Fruit fly (Drosophila melanogaster) whole organism, prepupa: Measurements from ENCODE around the gene hbt.

Source experiments
- CG10631 ChIP-seq: fragments of 200-800 bp; sonication (Bioruptor generic); optimal IDR thresholded peaks from 2 replicates; lab custom pipeline; 2016; ENCODE audit warnings: missing biosample characterization, missing genetic modification characterization
- CG10669 ChIP-seq: fragments of 200-800 bp; sonication (Bioruptor generic); optimal IDR thresholded peaks from 3 replicates; lab custom pipeline; 2018; ENCODE audit warnings: missing biosample characterization, mild to moderate bottlenecking, missing genetic modification characterization, moderate library complexity
- CG11294 ChIP-seq: fragments of 200-800 bp; sonication (Bioruptor generic); IDR thresholded peaks from 2 replicates; pipeline ENCODE4 v1.3.6; 2022; ENCODE audit warnings: missing biosample characterization, missing genetic modification characterization
- CG11762 ChIP-seq: fragments of 200-800 bp; sonication (Bioruptor generic); optimal IDR thresholded peaks from 3 replicates; lab custom pipeline; 2016; ENCODE audit warnings: missing biosample characterization, missing genetic modification characterization; ENCODE audit not compliant: insufficient read depth
- CG1621 ChIP-seq: fragments of 200-800 bp; sonication (Bioruptor generic); optimal IDR thresholded peaks from 3 replicates; lab custom pipeline; 2018; ENCODE audit warnings: missing biosample characterization, mild to moderate bottlenecking, missing genetic modification characterization
- CG3032 ChIP-seq: fragments of 200-800 bp; optimal IDR thresholded peaks from 2 replicates; lab custom pipeline; 2019; ENCODE audit warnings: missing biosample characterization, mild to moderate bottlenecking, missing genetic modification characterization, moderate library complexity
- CG32006 ChIP-seq: fragments of 200-800 bp; sonication (Bioruptor generic); optimal IDR thresholded peaks from 3 replicates; lab custom pipeline; 2017; ENCODE audit warnings: missing biosample characterization, mild to moderate bottlenecking, missing genetic modification characterization
- CG34406 ChIP-seq: fragments of 200-800 bp; sonication (Bioruptor generic); optimal IDR thresholded peaks from 3 replicates; lab custom pipeline; 2016; ENCODE audit warnings: missing biosample characterization, missing genetic modification characterization
- CG3919 ChIP-seq: fragments of 200-800 bp; sonication (Bioruptor generic); optimal IDR thresholded peaks from 3 replicates; lab custom pipeline; 2016; ENCODE audit warnings: missing biosample characterization, missing genetic modification characterization
- CG6163 ChIP-seq: fragments of 200-800 bp; sonication (Bioruptor generic); IDR thresholded peaks from 3 replicates; pipeline ENCODE4 v1.3.6; 2022; ENCODE audit warnings: missing biosample characterization, missing genetic modification characterization
- CG6276 ChIP-seq: fragments of 200-800 bp; sonication (Bioruptor generic); optimal IDR thresholded peaks from 2 replicates; lab custom pipeline; 2017; ENCODE audit warnings: missing biosample characterization, mild to moderate bottlenecking, missing genetic modification characterization
- CG6792 ChIP-seq: fragments of 200-800 bp; sonication (Bioruptor generic); optimal IDR thresholded peaks from 3 replicates; lab custom pipeline; 2016; ENCODE audit warnings: missing biosample characterization, missing genetic modification characterization
- CG6808 ChIP-seq: fragments of 200-800 bp; sonication (Bioruptor generic); optimal IDR thresholded peaks from 3 replicates; lab custom pipeline; 2017; ENCODE audit warnings: missing biosample characterization, missing genetic modification characterization, mild to moderate bottlenecking, moderate library complexity, missing genetic modification reagents
- CG6854 ChIP-seq: fragments of 200-800 bp; sonication (Bioruptor generic); optimal IDR thresholded peaks from 2 replicates; lab custom pipeline; 2017; ENCODE audit warnings: missing biosample characterization, mild to moderate bottlenecking, missing genetic modification characterization
- CG8119 ChIP-seq: fragments of 200-800 bp; sonication (Bioruptor generic); IDR thresholded peaks from 3 replicates; pipeline ENCODE4 v1.3.6; 2022; ENCODE audit warnings: missing biosample characterization, missing genetic modification characterization
- CG8319 ChIP-seq: fragments of 200-800 bp; sonication (Bioruptor generic); optimal IDR thresholded peaks from 3 replicates; lab custom pipeline; 2016; ENCODE audit warnings: missing biosample characterization, missing genetic modification characterization
- CG9139 ChIP-seq: fragments of 200-800 bp; sonication (Bioruptor generic); optimal IDR thresholded peaks from 3 replicates; lab custom pipeline; 2017; ENCODE audit warnings: missing biosample characterization, mild to moderate bottlenecking, missing genetic modification characterization
- Eip78C ChIP-seq: fragments of 200-800 bp; sonication (Bioruptor generic); peaks from one replicate; lab custom pipeline; 2016; ENCODE audit warnings: missing biosample characterization, missing genetic modification characterization
- Eip93F ChIP-seq: fragments of 200-800 bp; sonication (Bioruptor generic); optimal IDR thresholded peaks from 2 replicates; lab custom pipeline; 2016; ENCODE audit warnings: missing biosample characterization, mild to moderate bottlenecking, missing genetic modification characterization
- Ets21C ChIP-seq: fragments of 200-800 bp; sonication (Bioruptor generic); optimal IDR thresholded peaks from 3 replicates; lab custom pipeline; 2016; ENCODE audit warnings: missing biosample characterization, missing genetic modification characterization
- Ets96B ChIP-seq: fragments of 200-800 bp; optimal IDR thresholded peaks from 2 replicates; lab custom pipeline; 2019; ENCODE audit warnings: missing biosample characterization, mild to moderate bottlenecking, missing genetic modification characterization, moderate library complexity
- Gug ChIP-seq: fragments of 200-800 bp; sonication (Bioruptor generic); IDR thresholded peaks from 2 replicates; pipeline ENCODE4 v1.3.6; 2022; ENCODE audit warnings: missing biosample characterization, missing genetic modification characterization
- Hr38 ChIP-seq: sonication (Bioruptor generic); optimal IDR thresholded peaks from 2 replicates; lab custom pipeline; 2016; ENCODE audit warnings: missing biosample characterization, missing genetic modification characterization
- Lpt ChIP-seq: fragments of 200-800 bp; sonication (Bioruptor generic); optimal IDR thresholded peaks from 3 replicates; lab custom pipeline; 2016; ENCODE audit warnings: missing biosample characterization, missing genetic modification characterization
- Met ChIP-seq: fragments of 200-800 bp; sonication (Bioruptor generic); optimal IDR thresholded peaks from 3 replicates; lab custom pipeline; 2016; ENCODE audit warnings: missing biosample characterization, missing genetic modification characterization
- Sox102F ChIP-seq: fragments of 200-800 bp; sonication (Bioruptor generic); optimal IDR thresholded peaks from 2 replicates; lab custom pipeline; 2016; ENCODE audit warnings: missing biosample characterization, mild to moderate bottlenecking, missing genetic modification characterization
- Sox14 ChIP-seq: fragments of 200-800 bp; sonication (Bioruptor generic); optimal IDR thresholded peaks from 3 replicates; lab custom pipeline; 2016; ENCODE audit warnings: missing biosample characterization, missing genetic modification characterization
- Sox15 ChIP-seq: fragments of 200-800 bp; sonication (Bioruptor generic); optimal IDR thresholded peaks from 3 replicates; lab custom pipeline; 2016; ENCODE audit warnings: missing biosample characterization, missing genetic modification characterization
- achi ChIP-seq: fragments of 200-800 bp; sonication (Bioruptor generic); optimal IDR thresholded peaks from 3 replicates; lab custom pipeline; 2016; ENCODE audit warnings: missing biosample characterization, missing genetic modification characterization
- cyc ChIP-seq: fragments of 200-800 bp; sonication (Bioruptor generic); optimal IDR thresholded peaks from 3 replicates; lab custom pipeline; 2016; ENCODE audit warnings: missing biosample characterization, missing genetic modification characterization
- dsx ChIP-seq: fragments of 200-800 bp; optimal IDR thresholded peaks from 3 replicates; lab custom pipeline; 2019; ENCODE audit warnings: missing biosample characterization, mild to moderate bottlenecking, missing genetic modification characterization, moderate library complexity; ENCODE audit not compliant: poor library complexity, severe bottlenecking
- fd59A ChIP-seq: fragments of 200-800 bp; sonication (Bioruptor generic); optimal IDR thresholded peaks from 2 replicates; lab custom pipeline; 2017; ENCODE audit warnings: missing biosample characterization, mild to moderate bottlenecking, missing genetic modification characterization, missing genetic modification reagents
- fd85E ChIP-seq: fragments of 200-800 bp; sonication (Bioruptor generic); optimal IDR thresholded peaks from 3 replicates; lab custom pipeline; 2016; ENCODE audit warnings: missing biosample characterization, missing genetic modification characterization
- fkh ChIP-seq: fragments of 200-800 bp; sonication (Bioruptor generic); optimal IDR thresholded peaks from 3 replicates; lab custom pipeline; 2017; ENCODE audit warnings: missing biosample characterization, mild to moderate bottlenecking, missing genetic modification characterization, moderate library complexity
- lz ChIP-seq: fragments of 200-800 bp; sonication (Bioruptor generic); optimal IDR thresholded peaks from 3 replicates; lab custom pipeline; 2016; ENCODE audit warnings: missing biosample characterization, missing genetic modification characterization
- net ChIP-seq: fragments of 200-800 bp; sonication (Bioruptor generic); optimal IDR thresholded peaks from 3 replicates; lab custom pipeline; 2016; ENCODE audit warnings: missing biosample characterization, missing genetic modification characterization
- pdm3 ChIP-seq: fragments of 200-800 bp; sonication (Bioruptor generic); optimal IDR thresholded peaks from 3 replicates; lab custom pipeline; 2016; ENCODE audit warnings: missing biosample characterization, missing genetic modification characterization
- salr ChIP-seq, 2 experiments: fragments of 200-800 bp; sonication (Bioruptor generic); optimal IDR thresholded peaks; 3 replicates each; lab custom pipeline; 2016 to 2018; ENCODE audit warnings: missing biosample characterization in 2 of 2, missing genetic modification characterization in 2 of 2, mild to moderate bottlenecking in 1 of 2
- spab ChIP-seq: fragments of 200-800 bp; sonication (Bioruptor generic); optimal IDR thresholded peaks from 2 replicates; lab custom pipeline; 2017; ENCODE audit warnings: missing biosample characterization, mild to moderate bottlenecking, missing genetic modification characterization, missing genetic modification reagents
- ss ChIP-seq, 2 experiments: fragments of 200-800 bp; sonication (Bioruptor generic); optimal IDR thresholded peaks; 2 replicates in 1 of 2; 3 replicates in 1 of 2; lab custom pipeline; 2017 to 2018; ENCODE audit warnings: mild to moderate bottlenecking in 2 of 2, missing biosample characterization in 2 of 2, missing genetic modification characterization in 2 of 2, moderate library complexity in 1 of 2
- svp ChIP-seq: fragments of 200-800 bp; sonication (Bioruptor generic); peaks from one replicate; lab custom pipeline; 2016; ENCODE audit warnings: missing biosample characterization, missing genetic modification characterization
- topi ChIP-seq: fragments of 200-800 bp; sonication (Bioruptor generic); optimal IDR thresholded peaks from 3 replicates; lab custom pipeline; 2016; ENCODE audit warnings: missing biosample characterization, missing genetic modification characterization

Gene hbt

dm6 chr2L:13286456-13286855, 44.5 kb downstream of the hbt start, which contains the start of the genes Drep4 and Uvrag (continued):
- TF ChIP-seq CG10631 (GFP tag; lab: Kevin White, UChicago) (peak; percentile 66), CG3032 (tag; lab: Kevin White, UChicago) (peak; percentile 75), CG8319 (GFP tag; lab: Kevin White, UChicago) (peak; percentile 31), spab (GFP tag; lab: Kevin White, UChicago) (no peak), Eip78C (GFP tag; lab: Kevin White, UChicago) (peak; percentile 70), Sox14 (GFP tag; lab: Kevin White, UChicago) (peak; percentile 74), CG6854 (GFP tag; lab: Kevin White, UChicago) (no peak), ss (GFP tag; optimal IDR thresholded peaks at IDR 0.05; lab: Kevin White, UChicago) (no peak), lz (GFP tag; lab: Kevin White, UChicago) (no peak), Met (peak; percentile 52), cyc (GFP tag; lab: Kevin White, UChicago) (peak; percentile 24), CG6276 (GFP tag; lab: Kevin White, UChicago) (no peak), Ets96B (tag; lab: Kevin White, UChicago) (peak; percentile 63), CG32006 (GFP tag; lab: Kevin White, UChicago) (no peak)
- TF ChIP-seq, all 60 proteins: peak for 22

dm6 chr2L:13285791-13286190, 45.1 kb downstream of the hbt start:
- TF ChIP-seq CG8319 (GFP tag; lab: Kevin White, UChicago) (no peak), CG11294 (no peak), CG10669 (GFP tag; lab: Kevin White, UChicago) (no peak), cyc (GFP tag; lab: Kevin White, UChicago) (no peak), CG6854 (GFP tag; lab: Kevin White, UChicago) (no peak), ss (GFP tag; optimal IDR thresholded peaks at IDR 0.05; lab: Kevin White, UChicago) (no peak), fd85E (no peak), fkh (GFP tag; lab: Kevin White, UChicago) (no peak), pdm3 (GFP tag; lab: Kevin White, UChicago) (no peak), CG9139 (no peak), Hr38 (GFP tag; lab: Kevin White, UChicago) (no peak), CG3032 (tag; lab: Kevin White, UChicago) (no peak), CG6808 (GFP tag; lab: Kevin White, UChicago) (no peak), CG11762 (no peak), net (GFP tag; lab: Kevin White, UChicago) (no peak), CG1621 (tag; lab: Kevin White, UChicago) (no peak), Sox15 (GFP tag; lab: Kevin White, UChicago) (no peak)

DNA sequence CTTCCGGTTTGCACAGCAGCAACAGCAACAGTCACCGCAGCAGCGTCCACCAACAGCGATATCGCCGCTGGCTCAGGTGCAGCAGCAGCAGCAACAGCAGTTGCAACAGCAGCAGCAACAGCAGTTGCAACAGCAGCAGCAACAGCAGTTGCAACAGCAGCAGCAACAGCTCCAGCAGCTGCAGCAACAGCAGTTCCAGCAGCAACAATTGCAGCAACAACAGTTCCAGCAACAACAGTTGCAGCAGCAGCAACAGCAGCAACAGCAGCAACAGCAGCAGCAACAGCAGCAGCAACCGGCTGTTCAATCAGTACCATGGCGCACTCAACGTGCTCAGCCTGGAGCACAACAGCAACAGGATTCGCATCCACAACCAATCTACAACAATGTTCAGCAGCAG, 58.4 kb downstream of the hbt start:
- TF ChIP-seq CG3919 (peak; percentile 79), CG6276 (GFP tag; lab: Kevin White, UChicago) (no peak), Ets96B (tag; lab: Kevin White, UChicago) (no peak), CG6854 (GFP tag; lab: Kevin White, UChicago) (no peak), Sox102F (GFP tag; lab: Kevin White, UChicago) (no peak)
- TF ChIP-seq, all 60 proteins: peak for 1

- TF ChIP-seq Eip93F (GFP tag; lab: Kevin White, UChicago) (no peak), salr (GFP tag; optimal IDR thresholded peaks at IDR 0.05; lab: Kevin White, UChicago) (peak in 1 of 2 experiments; percentile 51), Sox102F (GFP tag; lab: Kevin White, UChicago) (no peak), Ets21C (GFP tag; lab: Kevin White, UChicago) (no peak), achi (GFP tag; lab: Kevin White, UChicago) (peak; percentile 60), dsx (GFP tag; lab: Kevin White, UChicago) (peak; percentile 76), topi (GFP tag; lab: Kevin White, UChicago) (no peak), CG8119 (GFP tag; lab: Robert Waterston, UW) (peak; percentile 72), Gug (GFP tag; lab: Robert Waterston, UW) (peak; percentile 31; the same call in 1 of the 2 replicates), spab (GFP tag; lab: Kevin White, UChicago) (peak; percentile 33), CG8319 (GFP tag; lab: Kevin White, UChicago) (no peak), lz (GFP tag; lab: Kevin White, UChicago) (no peak), fd59A (GFP tag; lab: Kevin White, UChicago) (no peak), CG6163 (GFP tag; lab: Robert Waterston, UW) (no peak), ss (GFP tag; optimal IDR thresholded peaks at IDR 0.05; lab: Kevin White, UChicago) (peak; percentile 54 to 65), svp (GFP tag; lab: Kevin White, UChicago) (no peak), CG6792 (GFP tag; lab: Kevin White, UChicago) (no peak), pdm3 (GFP tag; lab: Kevin White, UChicago) (no peak), fd85E (no peak), CG34406 (no peak), Eip78C (GFP tag; lab: Kevin White, UChicago) (peak; percentile 71), Hr38 (GFP tag; lab: Kevin White, UChicago) (no peak), Lpt (GFP tag; lab: Kevin White, UChicago) (peak; percentile 55), CG6808 (GFP tag; lab: Kevin White, UChicago) (peak; percentile 51), cyc (GFP tag; lab: Kevin White, UChicago) (no peak), fkh (GFP tag; lab: Kevin White, UChicago) (no peak)
These were observed 62.8 kb downstream of the hbt start for dm6 chr2L:13268040-13268652.
